Fruit fly (Drosophila melanogaster) whole organism, wandering third instar larva: ENCODE data around the gene NitFhit.

Experiments used
- Abd-B ChIP-seq: fragments of >200 bp; optimal IDR thresholded peaks from 2 replicates; lab custom pipeline; 2017; ENCODE audit warnings: missing biosample characterization, missing genetic modification characterization
- CG32264 ChIP-seq: fragments of 200-800 bp; sonication (Bioruptor generic); optimal IDR thresholded peaks from 2 replicates; lab custom pipeline; 2016; ENCODE audit warnings: missing biosample characterization, missing genetic modification characterization
- CG9705 ChIP-seq: fragments of 200-800 bp; sonication (Bioruptor generic); optimal IDR thresholded peaks from 2 replicates; lab custom pipeline; 2018; ENCODE audit warnings: missing biosample characterization, mild to moderate bottlenecking, missing genetic modification characterization
- CrebA ChIP-seq: fragments of 200-800 bp; sonication (Bioruptor generic); optimal IDR thresholded peaks from 2 replicates; lab custom pipeline; 2016; ENCODE audit warnings: missing biosample characterization, mild to moderate bottlenecking, missing genetic modification characterization, borderline replicate concordance
- Dfd ChIP-seq: fragments of >200 bp; optimal IDR thresholded peaks from 2 replicates; lab custom pipeline; 2017; ENCODE audit warnings: missing biosample characterization, missing genetic modification characterization
- Dif ChIP-seq: fragments of 200-275, 200-300 bp; sonication (Bioruptor generic); optimal IDR thresholded peaks from 2 replicates; lab custom pipeline; 2018; ENCODE audit warnings: missing biosample characterization, missing genetic modification characterization; ENCODE audit not compliant: partially characterized antibody
- GATAd ChIP-seq: sonication (Bioruptor generic); optimal IDR thresholded peaks from 2 replicates; lab custom pipeline; 2016; ENCODE audit warnings: missing biosample characterization, missing genetic modification characterization
- HLH106 ChIP-seq: fragments of 200-800 bp; optimal IDR thresholded peaks from 3 replicates; lab custom pipeline; 2019; ENCODE audit warnings: missing biosample characterization, mild to moderate bottlenecking, missing genetic modification characterization, moderate library complexity
- Hnf4 ChIP-seq: fragments of 200-800 bp; sonication (Bioruptor generic); optimal IDR thresholded peaks from 2 replicates; lab custom pipeline; 2016; ENCODE audit warnings: missing biosample characterization, mild to moderate bottlenecking, missing genetic modification characterization
- Hr78 ChIP-seq: fragments of >200 bp; optimal IDR thresholded peaks from 2 replicates; lab custom pipeline; 2017; ENCODE audit warnings: missing biosample characterization, missing genetic modification characterization
- Hr83 ChIP-seq: fragments of 200-300 bp; sonication (Bioruptor generic); optimal IDR thresholded peaks from 2 replicates; lab custom pipeline; 2016; ENCODE audit warnings: missing biosample characterization, mild to moderate bottlenecking, missing genetic modification characterization, moderate library complexity; ENCODE audit not compliant: poor library complexity, severe bottlenecking
- Jra ChIP-seq: sonication (Bioruptor generic); optimal IDR thresholded peaks from 2 replicates; lab custom pipeline; 2016; ENCODE audit warnings: missing biosample characterization, missing genetic modification characterization
- Mio ChIP-seq: sonication (Bioruptor generic); optimal IDR thresholded peaks from 2 replicates; lab custom pipeline; 2016; ENCODE audit warnings: missing biosample characterization, missing genetic modification characterization
- Myc ChIP-seq: fragments of >200 bp; optimal IDR thresholded peaks from 2 replicates; lab custom pipeline; 2017
- N ChIP-seq: fragments of >200 bp; optimal IDR thresholded peaks from 2 replicates; lab custom pipeline; 2018; ENCODE audit warnings: missing biosample characterization, missing external identifiers, missing genetic modification characterization
- OdsH ChIP-seq: fragments of 200-800 bp; sonication (Bioruptor generic); optimal IDR thresholded peaks from 2 replicates; lab custom pipeline; 2016; ENCODE audit warnings: missing biosample characterization, mild to moderate bottlenecking, missing genetic modification characterization
- Rel ChIP-seq, 2 experiments: fragments of 200-800 bp; sonication (Bioruptor generic) in 1 of 2; optimal IDR thresholded peaks; 2 replicates in 1 of 2; 3 replicates in 1 of 2; lab custom pipeline; 2016 to 2019; ENCODE audit warnings: mild to moderate bottlenecking in 2 of 2, missing biosample characterization in 2 of 2, missing genetic modification characterization in 2 of 2, moderate library complexity in 1 of 2
- Sp1 ChIP-seq: fragments of 200-800 bp; sonication (Bioruptor generic); optimal IDR thresholded peaks from 3 replicates; lab custom pipeline; 2019; ENCODE audit warnings: missing biosample characterization, mild to moderate bottlenecking, missing genetic modification characterization, moderate library complexity
- Vsx2 ChIP-seq: fragments of 200-300, 225-300 bp; sonication (Bioruptor generic); optimal IDR thresholded peaks from 2 replicates; lab custom pipeline; 2018; ENCODE audit warnings: missing biosample characterization, missing genetic modification characterization; ENCODE audit not compliant: partially characterized antibody
- br ChIP-seq: fragments of 200-800 bp; sonication (Bioruptor generic); optimal IDR thresholded peaks from 2 replicates; lab custom pipeline; 2016; ENCODE audit warnings: missing biosample characterization, missing genetic modification characterization
- brk ChIP-seq: fragments of 200-800 bp; sonication (Bioruptor generic); optimal IDR thresholded peaks from 2 replicates; lab custom pipeline; 2016; ENCODE audit warnings: missing biosample characterization, mild to moderate bottlenecking, missing genetic modification characterization
- dl ChIP-seq, 2 experiments: fragments of 175-275, 200-275 bp in 1 of 2; fragments of 200-275 bp in 1 of 2; sonication (Bioruptor generic); optimal IDR thresholded peaks; lab custom pipeline; 2018; ENCODE audit warnings: mild to moderate bottlenecking in 2 of 2, missing biosample characterization in 2 of 2, missing genetic modification characterization in 2 of 2, moderate library complexity in 2 of 2; ENCODE audit not compliant: partially characterized antibody in 2 of 2, insufficient read depth in 1 of 2
- dmrt93B ChIP-seq: fragments of 200-800 bp; sonication (Bioruptor generic); optimal IDR thresholded peaks from 2 replicates; lab custom pipeline; 2018; ENCODE audit warnings: missing biosample characterization, mild to moderate bottlenecking, missing genetic modification characterization
- dsf ChIP-seq: sonication (Bioruptor generic); optimal IDR thresholded peaks from 2 replicates; lab custom pipeline; 2016; ENCODE audit warnings: missing biosample characterization, missing genetic modification characterization, borderline replicate concordance
- ey ChIP-seq: fragments of 200-800 bp; sonication (Bioruptor generic); optimal IDR thresholded peaks from 2 replicates; lab custom pipeline; 2016; ENCODE audit warnings: missing biosample characterization, missing genetic modification characterization
- foxo ChIP-seq, 2 experiments: fragments of 200-800 bp; sonication (Bioruptor generic); optimal IDR thresholded peaks; 2 replicates in 1 of 2; 3 replicates in 1 of 2; lab custom pipeline; 2016 to 2017; ENCODE audit warnings: missing biosample characterization in 2 of 2, missing genetic modification characterization in 2 of 2
- fru ChIP-seq: fragments of 200-800 bp; sonication (Bioruptor generic); optimal IDR thresholded peaks from 3 replicates; lab custom pipeline; 2016; ENCODE audit warnings: missing biosample characterization, mild to moderate bottlenecking, missing genetic modification characterization
- h ChIP-seq: fragments of 200-800 bp; sonication (Bioruptor generic); optimal IDR thresholded peaks from 3 replicates; lab custom pipeline; 2016; ENCODE audit warnings: missing biosample characterization, mild to moderate bottlenecking, missing genetic modification characterization
- jim ChIP-seq: fragments of 175-275, 200-325 bp; sonication (Bioruptor generic); optimal IDR thresholded peaks from 2 replicates; lab custom pipeline; 2016; ENCODE audit warnings: missing biosample characterization, mild to moderate bottlenecking, missing genetic modification characterization
- lola ChIP-seq: fragments of >200 bp; optimal IDR thresholded peaks from 2 replicates; lab custom pipeline; 2017; ENCODE audit warnings: missing biosample characterization, missing genetic modification characterization
- pan ChIP-seq: fragments of >200 bp; optimal IDR thresholded peaks from 2 replicates; lab custom pipeline; 2017
- psq ChIP-seq: fragments of 200-800 bp; sonication (Bioruptor generic); optimal IDR thresholded peaks from 3 replicates; lab custom pipeline; 2017; ENCODE audit warnings: missing biosample characterization, mild to moderate bottlenecking, missing genetic modification characterization, moderate library complexity
- rgr ChIP-seq: fragments of 200-800 bp; sonication (Bioruptor generic); optimal IDR thresholded peaks from 3 replicates; lab custom pipeline; 2016; ENCODE audit warnings: missing biosample characterization, mild to moderate bottlenecking, missing genetic modification characterization
- sv ChIP-seq: fragments of 200-800 bp; sonication (Bioruptor generic); optimal IDR thresholded peaks from 3 replicates; lab custom pipeline; 2016; ENCODE audit warnings: missing biosample characterization, missing genetic modification characterization
- tai ChIP-seq: sonication (Bioruptor generic); optimal IDR thresholded peaks from 2 replicates; lab custom pipeline; 2016; ENCODE audit warnings: missing biosample characterization, missing genetic modification characterization
- usp ChIP-seq: fragments of >200 bp; optimal IDR thresholded peaks from 2 replicates; lab custom pipeline; 2017; ENCODE audit warnings: missing biosample characterization, missing genetic modification characterization
- woc ChIP-seq: sonication (Bioruptor generic); optimal IDR thresholded peaks from 2 replicates; lab custom pipeline; 2016; ENCODE audit warnings: missing biosample characterization, mild to moderate bottlenecking, missing genetic modification characterization

Gene NitFhit

DNA sequence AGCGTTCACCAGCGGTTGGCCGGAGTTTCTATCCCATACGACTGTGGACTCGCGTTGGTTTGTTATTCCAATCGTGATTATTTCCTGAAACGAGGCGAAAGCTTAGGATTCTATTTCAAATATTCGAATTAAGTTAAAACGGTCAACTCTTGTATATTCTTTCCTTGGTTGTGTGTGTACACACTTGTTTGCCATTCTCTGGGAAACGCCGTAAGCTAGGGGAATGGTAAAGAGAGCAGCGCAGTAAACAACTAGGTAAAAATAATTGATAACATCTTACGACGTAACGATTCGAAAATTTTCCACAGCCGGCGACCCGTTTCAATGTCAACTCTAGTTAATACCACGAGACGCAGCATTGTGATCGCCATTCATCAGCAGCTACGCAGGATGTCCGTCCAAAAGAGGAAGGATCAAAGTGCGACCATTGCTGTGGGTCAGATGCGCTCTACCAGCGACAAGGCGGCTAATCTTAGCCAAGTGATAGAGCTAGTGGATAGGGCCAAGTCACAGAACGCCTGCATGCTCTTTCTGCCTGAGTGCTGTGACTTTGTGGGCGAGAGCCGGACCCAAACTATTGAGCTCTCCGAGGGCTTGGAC, at the start of gene NitFhit:
Gene NitFhit (plus strand): TSS at position 195 of the 600 bp plus-strand sequence.
- TF ChIP-seq Rel (GFP tag; optimal IDR thresholded peaks at IDR 0.05; lab: Kevin White, UChicago) (no peak), Rel (tag; optimal IDR thresholded peaks at IDR 0.05; lab: Kevin White, UChicago) (peak; percentile 32), foxo (GFP tag; optimal IDR thresholded peaks at IDR 0.05; lab: Kevin White, UChicago) (no peak), Vsx2 (no peak), Myc (peak; percentile 6), pan (no peak), woc (no peak), fru (GFP tag; lab: Kevin White, UChicago) (peak; percentile 38), dl (GFP tag; optimal IDR thresholded peaks at IDR 0.05; lab: Kevin White, UChicago; ENCODE audit: insufficient read depth in 1 of 2, partially characterized antibody in 2 of 2) (no peak)

DNA sequence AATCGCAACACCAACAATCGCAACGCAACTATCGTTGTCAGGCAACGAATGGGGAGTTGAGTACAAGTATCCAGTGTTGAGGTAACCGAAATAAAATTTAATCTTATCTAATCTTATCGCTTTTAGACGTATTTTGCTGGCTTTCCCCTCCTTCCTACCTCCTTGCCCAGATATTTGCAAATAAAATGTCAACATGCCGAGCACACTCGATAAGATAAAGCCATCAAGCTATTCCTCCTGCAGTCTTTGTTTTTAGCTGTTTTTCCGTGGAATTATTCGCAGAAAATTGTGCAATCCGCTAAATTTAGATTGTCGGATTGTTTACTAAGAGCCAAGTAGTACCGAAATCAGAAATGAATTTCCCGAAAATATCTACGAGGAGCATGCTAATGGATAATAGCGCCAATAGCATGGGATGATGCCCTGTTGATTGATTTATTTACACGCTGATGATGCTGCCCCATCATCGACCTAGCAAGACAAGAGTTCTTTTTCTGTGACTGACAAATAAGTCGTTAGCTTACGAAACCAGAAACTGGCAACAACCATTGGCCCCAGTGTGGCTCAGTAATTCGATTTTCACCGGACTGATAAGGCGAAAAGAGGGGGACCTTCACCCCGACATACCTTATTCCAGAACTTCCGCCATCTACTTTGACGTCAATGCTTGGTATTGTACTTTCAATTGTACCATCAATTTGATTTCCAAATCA, 46.8 kb upstream of the NitFhit start:
- TF ChIP-seq dl (GFP tag; optimal IDR thresholded peaks at IDR 0.05; lab: Kevin White, UChicago; ENCODE audit: insufficient read depth in 1 of 2, partially characterized antibody in 2 of 2) (no peak), Dif (GFP tag; lab: Kevin White, UChicago) (no peak), Mio (no peak), pan (no peak), Vsx2 (peak; percentile 4), sv (no peak), ey (GFP tag; lab: Kevin White, UChicago) (no peak), brk (GFP tag; lab: Kevin White, UChicago) (peak; percentile 39), Jra (GFP tag; lab: Kevin White, UChicago) (peak; percentile 9), Abd-B (GFP tag; lab: Kevin White, UChicago) (no peak), foxo (GFP tag; optimal IDR thresholded peaks at IDR 0.05; lab: Kevin White, UChicago) (peak in 1 of 2 experiments; percentile 35), Rel (GFP tag; optimal IDR thresholded peaks at IDR 0.05; lab: Kevin White, UChicago) (no peak), Rel (tag; optimal IDR thresholded peaks at IDR 0.05; lab: Kevin White, UChicago) (peak; percentile 56), woc (no peak), dsf (GFP tag; lab: Kevin White, UChicago) (no peak), rgr (peak; percentile 17), dmrt93B (GFP tag; lab: Kevin White, UChicago) (no peak), psq (GFP tag; lab: Kevin White, UChicago) (peak; percentile 6), CrebA (GFP tag; lab: Kevin White, UChicago) (no peak), CG32264 (GFP tag; lab: Kevin White, UChicago) (no peak), jim (GFP tag; lab: Kevin White, UChicago) (no peak), fru (GFP tag; lab: Kevin White, UChicago) (peak; percentile 27), Hr83 (GFP tag; lab: Kevin White, UChicago) (no peak), Hnf4 (peak; percentile 35), GATAd (GFP tag; lab: Kevin White, UChicago) (no peak), usp (GFP tag; lab: Kevin White, UChicago) (no peak), br (GFP tag; lab: Kevin White, UChicago) (peak; percentile 6), Dfd (GFP tag; lab: Kevin White, UChicago) (no peak), h (peak; percentile 59), HLH106 (no peak), CG9705 (GFP tag; lab: Kevin White, UChicago) (no peak), lola (GFP tag; lab: Kevin White, UChicago) (no peak), Sp1 (GFP tag; lab: Kevin White, UChicago) (no peak), N (no peak), Hr78 (no peak), OdsH (GFP tag; lab: Kevin White, UChicago) (peak; percentile 32), Myc (no peak), tai (GFP tag; lab: Kevin White, UChicago) (no peak)
